Fruit fly (Drosophila melanogaster): Measurements from ENCODE around the gene CG3164.

- TF ChIP-seq CG8478 (optimal IDR thresholded peaks at IDR 0.05): no peak
- no peak for TF ChIP-seq CTCF (optimal IDR thresholded peaks at IDR 0.05)
Measured at dm6 chr2L:136747-137709, 6.4 kb upstream of the CG3164 start.

Data from S2 (cell line).